Fruit fly (Drosophila melanogaster) whole organism, embryonic: Measurements from ENCODE around the gene Prp18.

Source experiments
- Atf-2 ChIP-seq: fragments of 200-800 bp; sonication (Bioruptor generic); optimal IDR thresholded peaks from 2 replicates; lab custom pipeline; 2016; ENCODE audit warnings: missing biosample characterization, missing genetic modification characterization
- CG10565 ChIP-seq: fragments of 200-800 bp; sonication (Bioruptor generic); optimal IDR thresholded peaks from 3 replicates; lab custom pipeline; 2016; ENCODE audit warnings: missing biosample characterization, mild to moderate bottlenecking, missing genetic modification characterization
- CG10979 ChIP-seq: fragments of 200-800 bp; sonication (Bioruptor generic); optimal IDR thresholded peaks from 2 replicates; lab custom pipeline; 2018; ENCODE audit warnings: missing biosample characterization, mild to moderate bottlenecking, missing genetic modification characterization, moderate library complexity
- CG11456 ChIP-seq: fragments of 200-800 bp; sonication (Bioruptor generic); IDR thresholded peaks from 3 replicates; pipeline ENCODE4 v1.3.6; 2022; ENCODE audit warnings: missing biosample characterization, missing genetic modification characterization
- CG15011 ChIP-seq: fragments of 200-800 bp; sonication (Bioruptor generic); optimal IDR thresholded peaks from 3 replicates; lab custom pipeline; 2018; ENCODE audit warnings: missing biosample characterization, mild to moderate bottlenecking, missing genetic modification characterization
- CG15073 ChIP-seq: fragments of 200-800 bp; sonication (Bioruptor generic); optimal IDR thresholded peaks from 2 replicates; lab custom pipeline; 2016; ENCODE audit warnings: missing biosample characterization, missing genetic modification characterization
- CG1647 ChIP-seq: fragments of 200-800 bp; sonication (Bioruptor generic); optimal IDR thresholded peaks from 3 replicates; lab custom pipeline; 2016; ENCODE audit warnings: missing biosample characterization, missing genetic modification characterization
- CG17328 ChIP-seq: fragments of 200-800 bp; sonication (Bioruptor generic); IDR thresholded peaks from 2 replicates; pipeline ENCODE4 v1.3.6; 2022; ENCODE audit warnings: missing biosample characterization, missing genetic modification characterization
- CG17361 ChIP-seq: fragments of 200-800 bp; sonication (Bioruptor generic); IDR thresholded peaks from 3 replicates; pipeline ENCODE4 v1.3.6; 2022; ENCODE audit warnings: missing biosample characterization, missing genetic modification characterization
- CG18476 ChIP-seq: fragments of 200-800 bp; sonication (Bioruptor generic); optimal IDR thresholded peaks from 2 replicates; lab custom pipeline; 2016; ENCODE audit warnings: missing biosample characterization, mild to moderate bottlenecking, missing genetic modification characterization
- CG2120 ChIP-seq: fragments of 200-800 bp; sonication (Bioruptor generic); optimal IDR thresholded peaks from 3 replicates; lab custom pipeline; 2016; ENCODE audit warnings: missing biosample characterization, missing genetic modification characterization
- CG2712 ChIP-seq: fragments of 200-800 bp; optimal IDR thresholded peaks from 3 replicates; lab custom pipeline; 2019; ENCODE audit warnings: missing biosample characterization, mild to moderate bottlenecking, missing genetic modification characterization, moderate library complexity
- CG31441 ChIP-seq: fragments of 200-800 bp; sonication (Bioruptor generic); IDR thresholded peaks from 2 replicates; pipeline ENCODE4 v1.3.6; 2022; ENCODE audit warnings: missing biosample characterization, missing genetic modification characterization
- CG3407 ChIP-seq: fragments of 200-800 bp; sonication (Bioruptor generic); optimal IDR thresholded peaks from 2 replicates; lab custom pipeline; 2018; ENCODE audit warnings: missing biosample characterization, mild to moderate bottlenecking, missing genetic modification characterization
- CG6254 ChIP-seq: fragments of 200-800 bp; sonication (Bioruptor generic); optimal IDR thresholded peaks from 3 replicates; lab custom pipeline; 2017; ENCODE audit warnings: mild to moderate bottlenecking, missing biosample characterization, missing genetic modification reagents, missing genetic modification characterization
- CG7556 ChIP-seq: fragments of 200-800 bp; sonication (Bioruptor generic); optimal IDR thresholded peaks from 2 replicates; lab custom pipeline; 2017; ENCODE audit warnings: missing biosample characterization, mild to moderate bottlenecking, missing genetic modification characterization
- CG7839 ChIP-seq: fragments of 200-800 bp; sonication (Bioruptor generic); optimal IDR thresholded peaks from 3 replicates; lab custom pipeline; 2018; ENCODE audit warnings: missing biosample characterization, mild to moderate bottlenecking, missing genetic modification characterization, moderate library complexity
- Dip2 ChIP-seq: fragments of 200-800 bp; sonication (Bioruptor generic); IDR thresholded peaks from 2 replicates; pipeline ENCODE4 v1.3.6; 2022; ENCODE audit warnings: missing biosample characterization, missing genetic modification characterization
- Doc2 ChIP-seq: fragments of 200-800 bp; sonication (Bioruptor generic); IDR thresholded peaks from 2 replicates; pipeline ENCODE4 v1.3.6; 2022; ENCODE audit warnings: missing biosample characterization, missing genetic modification characterization
- Gsc ChIP-seq: fragments of 200-800 bp; sonication (Bioruptor generic); IDR thresholded peaks from 2 replicates; pipeline ENCODE4 v1.3.6; 2022; ENCODE audit warnings: missing biosample characterization, missing genetic modification characterization
- HLH3B ChIP-seq: fragments of 200-800 bp; sonication (Bioruptor generic); IDR thresholded peaks from 2 replicates; pipeline ENCODE4 v1.3.6; 2022; ENCODE audit warnings: missing biosample characterization, missing genetic modification characterization
- HLH54F ChIP-seq: fragments of 200-800 bp; sonication (Bioruptor generic); optimal IDR thresholded peaks from 3 replicates; lab custom pipeline; 2016; ENCODE audit warnings: missing biosample characterization, missing genetic modification characterization
- Hand ChIP-seq: fragments of 200-800 bp; sonication (Bioruptor generic); optimal IDR thresholded peaks from 2 replicates; lab custom pipeline; 2017; ENCODE audit warnings: mild to moderate bottlenecking, missing biosample characterization, missing genetic modification reagents, missing genetic modification characterization
- HmgZ ChIP-seq: fragments of 200-800 bp; sonication (Bioruptor generic); optimal IDR thresholded peaks from 2 replicates; lab custom pipeline; 2018; ENCODE audit warnings: missing biosample characterization, mild to moderate bottlenecking, missing genetic modification characterization
- Hr78 ChIP-seq, 2 experiments: fragments of 200-800 bp in 1 of 2; fragments of >200 bp in 1 of 2; sonication (Bioruptor generic) in 1 of 2; optimal IDR thresholded peaks; 2 replicates each; lab custom pipeline; 2017 to 2019; ENCODE audit warnings: missing biosample characterization in 2 of 2, missing genetic modification characterization in 2 of 2, mild to moderate bottlenecking in 1 of 2, moderate library complexity in 1 of 2
- Mad ChIP-seq: fragments of 200-800 bp; sonication (Bioruptor generic); optimal IDR thresholded peaks from 2 replicates; lab custom pipeline; 2016; ENCODE audit warnings: missing biosample characterization, missing genetic modification characterization
- Med ChIP-seq: fragments of 200-800 bp; sonication (Bioruptor generic); peaks from one replicate; lab custom pipeline; 2016; ENCODE audit warnings: missing biosample characterization, missing genetic modification characterization, mild to moderate bottlenecking, inconsistent platforms, moderate library complexity
- az2 ChIP-seq: fragments of 200-800 bp; sonication (Bioruptor generic); optimal IDR thresholded peaks from 3 replicates; lab custom pipeline; 2016; ENCODE audit warnings: missing biosample characterization, missing genetic modification characterization
- bcd ChIP-seq: fragments of 200-800 bp; sonication (Bioruptor generic); optimal IDR thresholded peaks from 2 replicates; lab custom pipeline; 2017; ENCODE audit warnings: missing biosample characterization, mild to moderate bottlenecking, missing genetic modification characterization
- bigmax ChIP-seq: fragments of 200-800 bp; sonication (Bioruptor generic); optimal IDR thresholded peaks from 2 replicates; lab custom pipeline; 2018; ENCODE audit warnings: missing biosample characterization, mild to moderate bottlenecking, missing genetic modification characterization
- bsh ChIP-seq, 2 experiments: fragments of 200-800 bp; sonication (Bioruptor generic); optimal IDR thresholded peaks; 2 replicates each; lab custom pipeline; 2017 to 2018; ENCODE audit warnings: mild to moderate bottlenecking in 2 of 2, missing biosample characterization in 2 of 2, missing genetic modification characterization in 2 of 2, moderate library complexity in 1 of 2
- chinmo ChIP-seq: fragments of 200-800 bp; sonication (Bioruptor generic); IDR thresholded peaks from 4 replicates; pipeline ENCODE4 v1.3.6; 2022; ENCODE audit warnings: missing biosample characterization, missing genetic modification characterization; ENCODE audit not compliant: partially characterized antibody
- eve ChIP-seq, 2 experiments: fragments of >200 bp; optimal IDR thresholded peaks; 2 replicates each; lab custom pipeline; 2017; ENCODE audit warnings: missing biosample characterization in 2 of 2, missing genetic modification characterization in 2 of 2
- fd96Cb ChIP-seq: fragments of 200-800 bp; sonication (Bioruptor generic); optimal IDR thresholded peaks from 2 replicates; lab custom pipeline; 2018; ENCODE audit warnings: missing biosample characterization, mild to moderate bottlenecking, missing genetic modification characterization, moderate library complexity
- lola ChIP-seq, 3 experiments: fragments of >200 bp in 2 of 3; fragments of 200-800 bp in 1 of 3; sonication (Bioruptor generic) in 1 of 3; optimal IDR thresholded peaks; 2 replicates each; lab custom pipeline; 2017 to 2019; ENCODE audit warnings: missing biosample characterization in 3 of 3, missing genetic modification characterization in 3 of 3, mild to moderate bottlenecking in 1 of 3, moderate library complexity in 1 of 3
- onecut ChIP-seq: fragments of 200-800 bp; sonication (Bioruptor generic); IDR thresholded peaks from 2 replicates; pipeline ENCODE4 v1.3.6; 2022; ENCODE audit warnings: missing biosample characterization, missing genetic modification characterization
- pho ChIP-seq: fragments of 200-800 bp; sonication (Bioruptor generic); optimal IDR thresholded peaks from 2 replicates; lab custom pipeline; 2016; ENCODE audit warnings: missing biosample characterization, missing genetic modification characterization
- ranshi ChIP-seq: fragments of 200-800 bp; sonication (Bioruptor generic); IDR thresholded peaks from 2 replicates; pipeline ENCODE4 v1.3.6; 2022; ENCODE audit warnings: missing biosample characterization, missing genetic modification characterization
- scrt ChIP-seq: fragments of 200-800 bp; sonication (Bioruptor generic); optimal IDR thresholded peaks from 2 replicates; lab custom pipeline; 2018; ENCODE audit warnings: missing biosample characterization, mild to moderate bottlenecking, missing genetic modification characterization, moderate library complexity
- shn ChIP-seq: fragments of 200-800 bp; sonication (Bioruptor generic); optimal IDR thresholded peaks from 3 replicates; lab custom pipeline; 2016; ENCODE audit warnings: missing biosample characterization, missing genetic modification characterization
- slp2 ChIP-seq: fragments of 200-800 bp; sonication (Bioruptor generic); optimal IDR thresholded peaks from 2 replicates; lab custom pipeline; 2016; ENCODE audit warnings: missing biosample characterization, missing genetic modification characterization
- sob ChIP-seq: fragments of 200-800 bp; sonication (Bioruptor generic); IDR thresholded peaks from 2 replicates; pipeline ENCODE4 v1.3.6; 2022; ENCODE audit warnings: missing biosample characterization, missing genetic modification characterization
- stwl ChIP-seq: fragments of 200-800 bp; sonication (Bioruptor generic); optimal IDR thresholded peaks from 3 replicates; lab custom pipeline; 2018; ENCODE audit warnings: missing biosample characterization, mild to moderate bottlenecking, missing genetic modification characterization, moderate library complexity
- tna ChIP-seq: fragments of 200-800 bp; sonication (Bioruptor generic); IDR thresholded peaks from 2 replicates; pipeline ENCODE4 v1.3.6; 2022; ENCODE audit warnings: missing biosample characterization, missing genetic modification characterization; ENCODE audit not compliant: partially characterized antibody
- trh ChIP-seq: fragments of 200-800 bp; sonication (Bioruptor generic); optimal IDR thresholded peaks from 2 replicates; lab custom pipeline; 2016; ENCODE audit warnings: missing biosample characterization, missing genetic modification characterization
- twi ChIP-seq: fragments of 200-800 bp; optimal IDR thresholded peaks from 2 replicates; lab custom pipeline; 2019; ENCODE audit warnings: missing biosample characterization, mild to moderate bottlenecking, missing genetic modification characterization, moderate library complexity

Gene Prp18

DNA sequence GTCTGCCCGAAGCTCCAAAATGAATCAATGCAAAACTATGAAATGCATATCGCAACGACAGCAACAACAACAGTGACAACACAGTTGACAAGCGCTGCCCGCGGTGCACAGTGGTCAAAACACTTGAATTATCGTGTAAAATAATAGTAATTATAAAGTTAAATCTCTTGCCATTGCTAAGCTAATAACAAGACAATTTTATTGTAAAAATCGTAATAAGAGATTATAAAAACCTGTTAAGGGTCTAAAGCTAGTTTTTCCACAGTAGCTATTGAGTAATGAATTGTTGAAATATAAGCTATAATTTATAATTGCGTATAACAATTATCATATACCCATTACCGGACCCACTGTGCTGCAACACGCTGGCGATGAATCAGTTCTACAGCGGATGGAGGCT, 41.9 kb upstream of the Prp18 start (continued):
- TF ChIP-seq trh (GFP tag; lab: Kevin White, UChicago) (no peak), CG15073 (GFP tag; lab: Kevin White, UChicago) (no peak), bcd (GFP tag; lab: Kevin White, UChicago) (peak; percentile 37), CG17328 (GFP tag; lab: Robert Waterston, UW) (peak; percentile 61), eve (GFP tag; optimal IDR thresholded peaks at IDR 0.05; lab: Kevin White, UChicago) (peak in 1 of 2 experiments; percentile 54), CG18476 (GFP tag; lab: Kevin White, UChicago) (peak; percentile 50)
- TF ChIP-seq, all 482 proteins: peak for 171

DNA sequence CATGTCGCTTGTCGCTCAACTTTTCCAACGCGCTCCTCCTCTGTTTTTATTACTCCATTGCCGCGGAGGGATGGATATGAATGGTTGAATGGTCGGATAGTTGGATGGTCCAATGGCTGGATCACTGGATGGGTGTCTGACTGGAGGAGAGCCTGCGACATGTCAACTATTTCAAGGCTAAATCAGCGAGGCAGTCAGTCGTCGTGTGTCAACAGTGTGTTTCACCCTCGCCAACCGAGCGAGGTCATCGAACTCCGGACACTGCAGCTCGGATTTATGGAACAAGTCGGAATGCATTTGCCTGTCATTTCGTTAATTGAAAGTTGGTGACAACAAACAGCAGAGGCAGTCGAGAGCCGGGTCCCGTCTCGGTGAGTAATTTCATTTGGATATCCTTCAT, 40.9 kb upstream of the Prp18 start:
- TF ChIP-seq CG2712 (tag; lab: Kevin White, UChicago) (no peak), scrt (GFP tag; lab: Kevin White, UChicago) (no peak), Gsc (GFP tag; lab: Robert Waterston, UW) (no peak), HLH54F (GFP tag; lab: Kevin White, UChicago) (no peak), twi (tag; lab: Kevin White, UChicago) (peak; percentile 45), slp2 (GFP tag; lab: Kevin White, UChicago) (no peak)

DNA sequence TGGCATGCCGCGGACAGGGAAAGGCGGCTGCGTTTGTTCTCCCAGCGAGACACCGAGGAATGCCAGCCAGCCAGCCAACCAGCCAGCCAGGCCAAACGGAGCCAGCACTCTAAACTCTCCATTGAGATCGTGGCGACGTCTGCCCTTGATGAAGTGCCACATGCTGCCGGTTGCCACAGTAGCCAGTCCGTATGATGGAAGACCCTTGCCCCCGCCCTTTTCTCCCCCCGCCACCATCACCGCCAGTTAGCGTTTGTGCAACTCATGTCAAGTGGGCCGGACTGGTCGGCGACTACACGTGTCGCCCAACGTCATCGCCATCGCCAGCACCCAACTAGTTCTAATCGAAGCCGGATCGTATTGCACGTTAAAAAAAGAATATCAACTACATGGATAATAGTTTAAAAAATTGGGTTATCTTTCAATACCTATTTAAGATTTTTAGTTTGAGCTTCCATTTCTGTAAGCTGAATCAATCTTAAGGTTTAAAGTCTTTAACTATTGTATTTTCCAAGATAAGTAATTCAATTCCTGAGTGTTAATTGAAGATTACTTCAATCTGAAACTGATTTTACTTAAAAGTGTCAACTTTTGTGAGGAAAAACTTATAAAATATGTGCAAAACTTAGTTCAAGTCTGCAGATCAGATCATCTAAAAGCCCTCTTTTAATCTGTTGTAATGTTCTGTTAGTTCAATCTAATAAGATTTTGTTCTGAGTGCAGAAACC, 39.3 kb upstream of the Prp18 start:
- TF ChIP-seq Hand (GFP tag; lab: Kevin White, UChicago): no peak
- TF ChIP-seq fd96Cb (tag; lab: Kevin White, UChicago): no peak
- no peak for TF ChIP-seq shn (GFP tag; lab: Kevin White, UChicago)
- TF ChIP-seq Doc2: no peak
- no peak for TF ChIP-seq pho (GFP tag; lab: Kevin White, UChicago)
- TF ChIP-seq bigmax (GFP tag; lab: Kevin White, UChicago): no peak
- no peak for TF ChIP-seq CG7839
- no peak for TF ChIP-seq onecut (GFP tag; lab: Robert Waterston, UW)
- no peak for TF ChIP-seq CG10565 (GFP tag; lab: Kevin White, UChicago)
- 0 out of 3 replicates have a peak, but pooled peaks have one; percentile 10 for TF ChIP-seq CG11456
- TF ChIP-seq sob (GFP tag; lab: Robert Waterston, UW): no peak
- TF ChIP-seq CG17361 (GFP tag; lab: Robert Waterston, UW): peak; percentile 49; the same call in 2 of the 3 replicates
- no peak for TF ChIP-seq Dip2 (GFP tag; lab: Robert Waterston, UW)
- TF ChIP-seq CG7556: peak; percentile 17
- TF ChIP-seq tna (GFP tag; lab: Robert Waterston, UW): no peak
- TF ChIP-seq CG6254 (GFP tag; lab: Kevin White, UChicago): no peak
- no peak for TF ChIP-seq az2
- TF ChIP-seq HLH3B (GFP tag; lab: Robert Waterston, UW): no peak
- TF ChIP-seq stwl (tag; lab: Kevin White, UChicago): no peak
- TF ChIP-seq lola (GFP tag; optimal IDR thresholded peaks at IDR 0.05; lab: Kevin White, UChicago): peak in 1 of 3 experiments; percentile 36
- peak in 1 of 2 experiments; percentile 63 for TF ChIP-seq bsh (GFP tag; optimal IDR thresholded peaks at IDR 0.05; lab: Kevin White, UChicago)
- no peak for TF ChIP-seq CG2120
- TF ChIP-seq Atf-2 (GFP tag; lab: Kevin White, UChicago): no peak
- TF ChIP-seq ranshi (GFP tag; lab: Robert Waterston, UW): no peak
- TF ChIP-seq HmgZ (tag; lab: Kevin White, UChicago): no peak
- no peak for TF ChIP-seq Mad (GFP tag; lab: Kevin White, UChicago)
- no peak for TF ChIP-seq Hr78 (GFP tag; optimal IDR thresholded peaks at IDR 0.05; lab: Kevin White, UChicago)
- TF ChIP-seq Med (GFP tag; lab: Kevin White, UChicago): peak; percentile 67
- no peak for TF ChIP-seq CG15011 (GFP tag; lab: Kevin White, UChicago)
- no peak for TF ChIP-seq CG3407 (GFP tag; lab: Kevin White, UChicago)
- 0 out of 4 replicates have a peak, but pooled peaks have one; percentile 16 for TF ChIP-seq chinmo (GFP tag; lab: Robert Waterston, UW)
- no peak for TF ChIP-seq CG1647 (GFP tag; lab: Kevin White, UChicago)
- peak; percentile 11 for TF ChIP-seq CG10979
- TF ChIP-seq twi (tag; lab: Kevin White, UChicago): peak; percentile 68
- TF ChIP-seq CG31441 (GFP tag; lab: Robert Waterston, UW): no peak
